Worm (Caenorhabditis elegans): Measurements from ENCODE around the gene ZC239.6.

ZC239.6 gene

ce11 chrII:3202519-3202918 lies 6.9 kb upstream of the ZC239.6 start, which contains the start of gene sri-53:
Gene sri-53 (minus strand): TSS chrII:3202619.
- TF ChIP-seq mcd-1 (GFP tag; IDR thresholded peaks at IDR 0.05) (no peak), F39B2.1 (GFP tag; IDR thresholded peaks at IDR 0.05) (no peak), rec-8 (tag; optimal IDR thresholded peaks at IDR 0.05) (no peak), ztf-26 (tag; optimal IDR thresholded peaks at IDR 0.05) (no peak), hsf-1 (GFP tag; IDR thresholded peaks at IDR 0.05) (no peak), C17E4.6 (GFP tag; IDR thresholded peaks at IDR 0.05) (no peak), tlf-1 (GFP tag; optimal IDR thresholded peaks at IDR 0.05) (no peak), T26A5.8 (tag; optimal IDR thresholded peaks at IDR 0.05) (no peak), him-1 (tag; optimal IDR thresholded peaks at IDR 0.05) (no peak), somi-1 (GFP tag; optimal IDR thresholded peaks at IDR 0.05) (no peak), F55B11.4 (tag; optimal IDR thresholded peaks at IDR 0.05; ENCODE audit: borderline replicate concordance, insufficient read depth) (no peak), lin-54 (GFP tag; optimal IDR thresholded peaks at IDR 0.05) (no peak), sdz-38 (tag; optimal IDR thresholded peaks at IDR 0.05) (no peak), rpc-1 (optimal IDR thresholded peaks at IDR 0.05) (no peak), rpc-1 (tag; optimal IDR thresholded peaks at IDR 0.05) (no peak), egrh-3 (GFP tag; IDR thresholded peaks at IDR 0.05) (no peak), B0336.3 (GFP tag; IDR thresholded peaks at IDR 0.05) (no peak), lag-1 (GFP tag; IDR thresholded peaks at IDR 0.05) (no peak), K12H6.12 (tag; optimal IDR thresholded peaks at IDR 0.05) (no peak), ccch-3 (GFP tag; optimal IDR thresholded peaks at IDR 0.05) (no peak), unc-62 (GFP tag; optimal IDR thresholded peaks at IDR 0.05) (no peak)

- no peak for TF ChIP-seq K11D2.4 (GFP tag; IDR thresholded peaks at IDR 0.05)
- TF ChIP-seq Y79H2A.3 (GFP tag; conservative IDR thresholded peaks at IDR 0.05): no peak
- no peak for TF ChIP-seq F52B5.7 (tag; optimal IDR thresholded peaks at IDR 0.05)
- TF ChIP-seq Y67H2A.10 (GFP tag; conservative IDR thresholded peaks at IDR 0.05): no peak
- TF ChIP-seq hrde-1 (tag; optimal IDR thresholded peaks at IDR 0.05; ENCODE audit: borderline replicate concordance): no peak
Observed at ce11 chrII:3203415-3203814, 6.0 kb upstream of the ZC239.6 start, which contains the start of gene sri-50. Gene sri-50 (plus strand): TSS chrII:3203715.

- TF ChIP-seq F23B12.7 (tag; optimal IDR thresholded peaks at IDR 0.05; ENCODE audit: insufficient read depth) (no peak), F37B4.10 (GFP tag; IDR thresholded peaks at IDR 0.05) (no peak), lag-1 (GFP tag; IDR thresholded peaks at IDR 0.05) (no peak), rcor-1 (GFP tag; IDR thresholded peaks at IDR 0.05) (no peak), ceh-58 (GFP tag; IDR thresholded peaks at IDR 0.05) (no peak), zim-3 (tag; optimal IDR thresholded peaks at IDR 0.05) (no peak), dpl-1 (GFP tag; optimal IDR thresholded peaks at IDR 0.05) (no peak), lir-1 (GFP tag; conservative IDR thresholded peaks at IDR 0.05) (no peak), T26A5.8 (tag; optimal IDR thresholded peaks at IDR 0.05) (no peak), snpc-3.4 (tag; optimal IDR thresholded peaks at IDR 0.05) (no peak)
Observed at ce11 chrII:3206423-3206989, 2.9 kb upstream of the ZC239.6 start, which contains the start of the genes ZC239.20 and ZC239.21. Gene ZC239.20 (minus strand): TSS chrII:3206523. Gene ZC239.21 (plus strand): TSS chrII:3206939.

- TF ChIP-seq hmg-20 (GFP tag; IDR thresholded peaks at IDR 0.05) (no peak), madf-6 (GFP tag; IDR thresholded peaks at IDR 0.05) (no peak), F33H1.4 (GFP tag; IDR thresholded peaks at IDR 0.05) (no peak), K12H6.12 (tag; optimal IDR thresholded peaks at IDR 0.05) (no peak)
Observed at ce11 chrII:3208679-3209078, 752 bp upstream of the ZC239.6 start, which contains the start of gene sdz-35. Gene sdz-35 (minus strand): TSS chrII:3208779.
